Fruit fly (Drosophila melanogaster) whole organism, embryonic: Measurements from ENCODE around the gene CG17612.

Experiments used
- Asciz ChIP-seq: fragments of 200-800 bp; sonication (Bioruptor generic); optimal IDR thresholded peaks from 2 replicates; lab custom pipeline; 2017; ENCODE audit warnings: missing biosample characterization, mild to moderate bottlenecking, missing genetic modification characterization, missing genetic modification reagents
- Atf6 ChIP-seq: fragments of 200-800 bp; sonication (Bioruptor generic); IDR thresholded peaks from 2 replicates; pipeline ENCODE4 v1.3.6; 2022; ENCODE audit warnings: missing biosample characterization, missing genetic modification characterization
- CG10654 ChIP-seq: fragments of 200-800 bp; sonication (Bioruptor generic); optimal IDR thresholded peaks from 2 replicates; lab custom pipeline; 2016; ENCODE audit warnings: missing biosample characterization, missing genetic modification characterization
- CG11085 ChIP-seq: fragments of 200-800 bp; sonication (Bioruptor generic); IDR thresholded peaks from 2 replicates; pipeline ENCODE4 v1.3.6; 2022; ENCODE audit warnings: missing biosample characterization, missing genetic modification characterization
- CG12942 ChIP-seq: fragments of 200-800 bp; sonication (Bioruptor generic); optimal IDR thresholded peaks from 3 replicates; lab custom pipeline; 2016; ENCODE audit warnings: missing biosample characterization, missing genetic modification characterization
- CG13287 ChIP-seq: fragments of 200-800 bp; sonication (Bioruptor generic); IDR thresholded peaks from 2 replicates; pipeline ENCODE4 v1.3.6; 2022; ENCODE audit warnings: missing biosample characterization, missing genetic modification characterization; ENCODE audit not compliant: partially characterized antibody
- CG14014 ChIP-seq: fragments of 200-800 bp; sonication (Bioruptor generic); IDR thresholded peaks from 2 replicates; pipeline ENCODE4 v1.3.6; 2022; ENCODE audit warnings: missing biosample characterization, missing genetic modification characterization
- CG14860 ChIP-seq: fragments of 200-800 bp; sonication (Bioruptor generic); IDR thresholded peaks from 3 replicates; pipeline ENCODE4 v1.3.6; 2022; ENCODE audit warnings: missing biosample characterization, missing genetic modification characterization; ENCODE audit not compliant: partially characterized antibody
- CG16815 ChIP-seq: fragments of 200-800 bp; sonication (Bioruptor generic); optimal IDR thresholded peaks from 3 replicates; lab custom pipeline; 2017; ENCODE audit warnings: missing biosample characterization, mild to moderate bottlenecking, missing genetic modification characterization
- CG17829 ChIP-seq: fragments of 200-800 bp; optimal IDR thresholded peaks from 2 replicates; lab custom pipeline; 2019; ENCODE audit warnings: missing biosample characterization, mild to moderate bottlenecking, missing genetic modification characterization, moderate library complexity
- CG3847 ChIP-seq: fragments of 200-800 bp; sonication (Bioruptor generic); IDR thresholded peaks from 2 replicates; pipeline ENCODE4 v1.3.6; 2022; ENCODE audit warnings: missing biosample characterization, missing genetic modification characterization
- CG4707 ChIP-seq: fragments of 200-800 bp; sonication (Bioruptor generic); optimal IDR thresholded peaks from 2 replicates; lab custom pipeline; 2018; ENCODE audit warnings: missing biosample characterization, mild to moderate bottlenecking, missing genetic modification characterization, moderate library complexity
- CG6654 ChIP-seq: fragments of 200-800 bp; sonication (Bioruptor generic); optimal IDR thresholded peaks from 2 replicates; lab custom pipeline; 2017; ENCODE audit warnings: missing biosample characterization, mild to moderate bottlenecking, missing genetic modification characterization
- CG8944 ChIP-seq: fragments of 200-800 bp; sonication (Bioruptor generic); optimal IDR thresholded peaks from 3 replicates; lab custom pipeline; 2016; ENCODE audit warnings: missing biosample characterization, missing genetic modification characterization
- CoRest ChIP-seq: fragments of 200-800 bp; sonication (Bioruptor generic); optimal IDR thresholded peaks from 3 replicates; lab custom pipeline; 2018; ENCODE audit warnings: missing biosample characterization, mild to moderate bottlenecking, missing genetic modification characterization, moderate library complexity
- CrebB ChIP-seq: fragments of 200-800 bp; sonication (Bioruptor generic); optimal IDR thresholded peaks from 3 replicates; lab custom pipeline; 2018; ENCODE audit warnings: missing biosample characterization, mild to moderate bottlenecking, missing genetic modification characterization
- D ChIP-seq, 2 experiments: fragments of 200-800 bp in 1 of 2; fragments of >200 bp in 1 of 2; sonication (Bioruptor generic) in 1 of 2; optimal IDR thresholded peaks; 2 replicates in 1 of 2; 3 replicates in 1 of 2; lab custom pipeline; 2017; ENCODE audit warnings: mild to moderate bottlenecking in 1 of 2, missing biosample characterization in 1 of 2, missing genetic modification characterization in 1 of 2, missing genetic modification reagents in 1 of 2
- D19B ChIP-seq: fragments of 200-800 bp; sonication (Bioruptor generic); optimal IDR thresholded peaks from 2 replicates; lab custom pipeline; 2017; ENCODE audit warnings: missing biosample characterization, mild to moderate bottlenecking, missing genetic modification characterization
- Fer3 ChIP-seq: fragments of 200-800 bp; sonication (Bioruptor generic); optimal IDR thresholded peaks from 2 replicates; lab custom pipeline; 2018; ENCODE audit warnings: missing biosample characterization, mild to moderate bottlenecking, missing genetic modification characterization, moderate library complexity
- HHEX ChIP-seq: fragments of 200-800 bp; sonication (Bioruptor generic); optimal IDR thresholded peaks from 3 replicates; lab custom pipeline; 2017; ENCODE audit warnings: missing biosample characterization, mild to moderate bottlenecking, missing genetic modification characterization, missing genetic modification reagents
- MTF-1 ChIP-seq: fragments of 200-800 bp; sonication (Bioruptor generic); optimal IDR thresholded peaks from 2 replicates; lab custom pipeline; 2018; ENCODE audit warnings: missing biosample characterization, mild to moderate bottlenecking, missing genetic modification characterization, borderline replicate concordance
- Meics ChIP-seq: fragments of 200-800 bp; sonication (Bioruptor generic); optimal IDR thresholded peaks from 2 replicates; lab custom pipeline; 2017; ENCODE audit warnings: missing biosample characterization, mild to moderate bottlenecking, missing genetic modification characterization
- Myb ChIP-seq: fragments of 200-800 bp; sonication (Bioruptor generic); optimal IDR thresholded peaks from 2 replicates; lab custom pipeline; 2016; ENCODE audit warnings: missing biosample characterization, missing genetic modification characterization
- Nf-YC ChIP-seq: fragments of 200-800 bp; optimal IDR thresholded peaks from 3 replicates; lab custom pipeline; 2019; ENCODE audit warnings: missing biosample characterization, mild to moderate bottlenecking, missing genetic modification characterization, moderate library complexity
- Optix ChIP-seq: fragments of 200-800 bp; sonication (Bioruptor generic); IDR thresholded peaks from 3 replicates; pipeline ENCODE4 v1.3.6; 2022; ENCODE audit warnings: missing biosample characterization, missing genetic modification characterization
- Stat92E ChIP-seq, 3 experiments: fragments of >200 bp in 2 of 3; fragments of 200-800 bp in 1 of 3; sonication (Bioruptor generic) in 1 of 3; optimal IDR thresholded peaks; 2 replicates each; lab custom pipeline; 2017 to 2019; ENCODE audit warnings: missing biosample characterization in 3 of 3, missing genetic modification characterization in 3 of 3, mild to moderate bottlenecking in 1 of 3, moderate library complexity in 1 of 3
- TFAM ChIP-seq: fragments of 200-800 bp; sonication (Bioruptor generic); optimal IDR thresholded peaks from 2 replicates; lab custom pipeline; 2017; ENCODE audit warnings: missing biosample characterization, missing genetic modification characterization, inconsistent platforms
- Usf ChIP-seq: fragments of 200-800 bp; sonication (Bioruptor generic); optimal IDR thresholded peaks from 2 replicates; lab custom pipeline; 2017; ENCODE audit warnings: missing genotype, missing biosample characterization, missing genetic modification characterization
- Vsx1 ChIP-seq: fragments of 200-800 bp; sonication (Bioruptor generic); optimal IDR thresholded peaks from 2 replicates; lab custom pipeline; 2017; ENCODE audit warnings: missing biosample characterization, mild to moderate bottlenecking, missing genetic modification characterization, missing genetic modification reagents
- YL-1 ChIP-seq: fragments of 200-800 bp; sonication (Bioruptor generic); optimal IDR thresholded peaks from 3 replicates; lab custom pipeline; 2017; ENCODE audit warnings: missing biosample characterization, mild to moderate bottlenecking, missing genetic modification characterization
- crol ChIP-seq: fragments of 200-800 bp; sonication (Bioruptor generic); IDR thresholded peaks from 2 replicates; pipeline ENCODE4 v1.3.6; 2022; ENCODE audit warnings: missing biosample characterization, missing genetic modification characterization
- dpn ChIP-seq, 2 experiments: fragments of 200-800 bp; sonication (Bioruptor generic); optimal IDR thresholded peaks; 3 replicates each; lab custom pipeline; 2016; ENCODE audit warnings: missing biosample characterization in 2 of 2, missing genetic modification characterization in 2 of 2
- ewg ChIP-seq: fragments of 200-800 bp; sonication (Bioruptor generic); optimal IDR thresholded peaks from 3 replicates; lab custom pipeline; 2017; ENCODE audit warnings: mild to moderate bottlenecking, missing biosample characterization, missing genetic modification reagents, missing genetic modification characterization
- eyg ChIP-seq: fragments of 200-800 bp; sonication (Bioruptor generic); optimal IDR thresholded peaks from 3 replicates; lab custom pipeline; 2016; ENCODE audit warnings: missing biosample characterization, missing genetic modification characterization
- fru ChIP-seq: fragments of >200 bp; optimal IDR thresholded peaks from 2 replicates; lab custom pipeline; 2017
- fu2 ChIP-seq: fragments of 200-800 bp; sonication (Bioruptor generic); optimal IDR thresholded peaks from 2 replicates; lab custom pipeline; 2016; ENCODE audit warnings: missing biosample characterization, missing genetic modification characterization
- gsb ChIP-seq: fragments of 200-800 bp; sonication (Bioruptor generic); IDR thresholded peaks from 2 replicates; pipeline ENCODE4 v1.3.6; 2022; ENCODE audit warnings: missing biosample characterization, missing genetic modification characterization
- ken ChIP-seq: fragments of 200-800 bp; sonication (Bioruptor generic); IDR thresholded peaks from 3 replicates; pipeline ENCODE4 v1.3.6; 2022; ENCODE audit warnings: missing biosample characterization, missing genetic modification characterization
- mirr ChIP-seq: fragments of 200-800 bp; sonication (Bioruptor generic); optimal IDR thresholded peaks from 3 replicates; lab custom pipeline; 2018; ENCODE audit warnings: missing biosample characterization, mild to moderate bottlenecking, missing genetic modification characterization
- nerfin-1 ChIP-seq: fragments of 200-800 bp; sonication (Bioruptor generic); optimal IDR thresholded peaks from 3 replicates; lab custom pipeline; 2019; ENCODE audit warnings: missing biosample characterization, mild to moderate bottlenecking, missing genetic modification characterization, moderate library complexity
- nmo ChIP-seq: fragments of 200-800 bp; sonication (Bioruptor generic); optimal IDR thresholded peaks from 2 replicates; lab custom pipeline; 2018; ENCODE audit warnings: missing biosample characterization, mild to moderate bottlenecking, missing genetic modification characterization, moderate library complexity
- oc ChIP-seq: fragments of 200-800 bp; sonication (Bioruptor generic); optimal IDR thresholded peaks from 2 replicates; lab custom pipeline; 2018; ENCODE audit warnings: missing biosample characterization, mild to moderate bottlenecking, missing genetic modification characterization, moderate library complexity
- org-1 ChIP-seq: fragments of 200-800 bp; sonication (Bioruptor generic); optimal IDR thresholded peaks from 2 replicates; lab custom pipeline; 2017; ENCODE audit warnings: missing biosample characterization, missing genetic modification characterization
- pb ChIP-seq: fragments of 200-800 bp; sonication (Bioruptor generic); optimal IDR thresholded peaks from 3 replicates; lab custom pipeline; 2016; ENCODE audit warnings: missing biosample characterization, missing genetic modification characterization
- prd ChIP-seq, 3 experiments: fragments of >200 bp in 2 of 3; fragments of 200-800 bp in 1 of 3; sonication (Bioruptor generic) in 1 of 3; optimal IDR thresholded peaks in 2 of 3; IDR thresholded peaks in 1 of 3; 2 replicates in 2 of 3; 3 replicates in 1 of 3; pipeline versions ENCODE4 v1.3.6 to Lab custom; 2017 to 2022; ENCODE audit warnings: missing biosample characterization in 1 of 3, missing genetic modification characterization in 1 of 3
- shn ChIP-seq: fragments of 200-800 bp; sonication (Bioruptor generic); optimal IDR thresholded peaks from 3 replicates; lab custom pipeline; 2016; ENCODE audit warnings: missing biosample characterization, missing genetic modification characterization
- tgo ChIP-seq: fragments of 200-800 bp; sonication (Bioruptor generic); IDR thresholded peaks from 3 replicates; pipeline ENCODE4 v1.3.6; 2022; ENCODE audit warnings: missing biosample characterization, missing genetic modification characterization
- tll ChIP-seq, 2 experiments: fragments of 200-800 bp in 1 of 2; fragments of >200 bp in 1 of 2; sonication (Bioruptor generic) in 1 of 2; optimal IDR thresholded peaks; 2 replicates each; lab custom pipeline; 2017 to 2019; ENCODE audit warnings: missing biosample characterization in 2 of 2, missing genetic modification characterization in 2 of 2, mild to moderate bottlenecking in 1 of 2, moderate library complexity in 1 of 2
- unpg ChIP-seq: fragments of 200-800 bp; sonication (Bioruptor generic); optimal IDR thresholded peaks from 3 replicates; lab custom pipeline; 2018; ENCODE audit warnings: missing biosample characterization, mild to moderate bottlenecking, missing genetic modification characterization, moderate library complexity
- zfh2 ChIP-seq: fragments of 200-800 bp; sonication (Bioruptor generic); optimal IDR thresholded peaks from 2 replicates; lab custom pipeline; 2016; ENCODE audit warnings: missing biosample characterization, missing genetic modification characterization

CG17612 gene

dm6 chr2L:4348545-4348944 lies 34.0 kb downstream of the CG17612 start (continued):
- TF ChIP-seq CG8944 (no peak), nmo (GFP tag; lab: Kevin White, UChicago) (peak; percentile 2), CG14860 (no peak), tll (GFP tag; optimal IDR thresholded peaks at IDR 0.05; lab: Kevin White, UChicago) (no peak), gsb (GFP tag; lab: Robert Waterston, UW) (no peak), zfh2 (GFP tag; lab: Kevin White, UChicago) (no peak), CG12942 (GFP tag; lab: Kevin White, UChicago) (no peak), mirr (GFP tag; lab: Kevin White, UChicago) (no peak), CG6654 (GFP tag; lab: Kevin White, UChicago) (no peak), fru (lab: Kevin White, UChicago) (no peak), Vsx1 (GFP tag; lab: Kevin White, UChicago) (no peak), Stat92E (GFP tag; optimal IDR thresholded peaks at IDR 0.05; lab: Kevin White, UChicago) (no peak), Optix (GFP tag; lab: Robert Waterston, UW) (no peak), ewg (GFP tag; lab: Kevin White, UChicago) (no peak), fu2 (GFP tag; lab: Kevin White, UChicago) (no peak), Myb (GFP tag; lab: Kevin White, UChicago) (no peak), eyg (GFP tag; lab: Kevin White, UChicago) (no peak), CG11085 (no peak), pb (no peak), D (optimal IDR thresholded peaks at IDR 0.05; lab: Kevin White, UChicago) (no peak), D (GFP tag; optimal IDR thresholded peaks at IDR 0.05; lab: Kevin White, UChicago) (no peak), Meics (GFP tag; lab: Kevin White, UChicago) (no peak), CG13287 (GFP tag; lab: Robert Waterston, UW) (no peak), TFAM (GFP tag; lab: Kevin White, UChicago) (no peak), unpg (GFP tag; lab: Kevin White, UChicago) (peak; percentile 10), Asciz (GFP tag; lab: Kevin White, UChicago) (no peak), Fer3 (no peak), CG10654 (no peak), Usf (GFP tag; lab: Kevin White, UChicago) (no peak), org-1 (no peak), CG3847 (GFP tag; lab: Robert Waterston, UW) (no peak), oc (tag; lab: Kevin White, UChicago) (no peak), D19B (no peak), CrebB (tag; lab: Kevin White, UChicago) (no peak), tgo (GFP tag; lab: Robert Waterston, UW) (no peak), CG17829 (tag; lab: Kevin White, UChicago) (peak; percentile 2), nerfin-1 (tag; lab: Kevin White, UChicago) (no peak), crol (no peak), CoRest (tag; lab: Kevin White, UChicago) (no peak), MTF-1 (no peak), CG14014 (GFP tag; lab: Robert Waterston, UW) (no peak), Atf6 (GFP tag; lab: Robert Waterston, UW) (no peak), CG16815 (no peak), YL-1 (GFP tag; lab: Kevin White, UChicago) (no peak), HHEX (no peak), dpn (GFP tag; optimal IDR thresholded peaks at IDR 0.05; lab: Kevin White, UChicago) (no peak), Nf-YC (no peak), shn (GFP tag; lab: Kevin White, UChicago) (no peak), CG4707 (GFP tag; lab: Kevin White, UChicago) (no peak), prd (optimal IDR thresholded peaks at IDR 0.05; lab: Kevin White, UChicago) (no peak), prd (GFP tag; IDR thresholded peaks at IDR 0.05; lab: Robert Waterston, UW) (0 out of 3 replicates have a peak, but pooled peaks have one; percentile 11), ken (no peak)
